Fruit fly (Drosophila melanogaster) whole organism, embryonic: ENCODE results near the gene Noc2.
A peak's percentile ranks its signal among the peaks of the same experiment; 100 is the strongest.

ENCODE experiments used
- Abd-B ChIP-seq: fragments of 200-800 bp; sonication (Bioruptor generic); optimal IDR thresholded peaks from 2 replicates; lab custom pipeline; 2018; ENCODE audit warnings: missing biosample characterization, mild to moderate bottlenecking, missing genetic modification characterization, moderate library complexity
- C15 ChIP-seq: fragments of 200-800 bp; sonication (Bioruptor generic); IDR thresholded peaks from 3 replicates; pipeline ENCODE4 v1.3.6; 2022; ENCODE audit warnings: missing biosample characterization, missing genetic modification characterization
- CG10959 ChIP-seq: fragments of 200-800 bp; sonication (Bioruptor generic); IDR thresholded peaks from 2 replicates; pipeline ENCODE4 v1.3.6; 2022; ENCODE audit warnings: missing biosample characterization, missing genetic modification characterization
- CG11093 ChIP-seq: fragments of 200-800 bp; sonication (Bioruptor generic); IDR thresholded peaks from 3 replicates; pipeline ENCODE4 v1.3.6; 2022; ENCODE audit warnings: missing biosample characterization, missing genetic modification characterization
- CG13123 ChIP-seq: fragments of 200-800 bp; sonication (Bioruptor generic); optimal IDR thresholded peaks from 2 replicates; lab custom pipeline; 2016; ENCODE audit warnings: missing biosample characterization, missing genetic modification characterization
- CG14050 ChIP-seq: fragments of 200-800 bp; sonication (Bioruptor generic); IDR thresholded peaks from 3 replicates; pipeline ENCODE4 v1.3.6; 2022; ENCODE audit warnings: missing biosample characterization, missing genetic modification characterization
- CG15514 ChIP-seq: fragments of 200-800 bp; sonication (Bioruptor generic); optimal IDR thresholded peaks from 3 replicates; lab custom pipeline; 2017; ENCODE audit warnings: missing biosample characterization, missing genetic modification characterization, mild to moderate bottlenecking, moderate library complexity, missing genetic modification reagents
- CG1602 ChIP-seq: fragments of 200-800 bp; sonication (Bioruptor generic); optimal IDR thresholded peaks from 3 replicates; lab custom pipeline; 2016; ENCODE audit warnings: missing biosample characterization, missing genetic modification characterization
- CG16863 ChIP-seq: fragments of 200-800 bp; sonication (Bioruptor generic); optimal IDR thresholded peaks from 3 replicates; lab custom pipeline; 2016; ENCODE audit warnings: missing biosample characterization, missing genetic modification characterization
- CG2120 ChIP-seq: fragments of 200-800 bp; sonication (Bioruptor generic); optimal IDR thresholded peaks from 3 replicates; lab custom pipeline; 2016; ENCODE audit warnings: missing biosample characterization, missing genetic modification characterization
- CG2712 ChIP-seq: fragments of 200-800 bp; optimal IDR thresholded peaks from 3 replicates; lab custom pipeline; 2019; ENCODE audit warnings: missing biosample characterization, mild to moderate bottlenecking, missing genetic modification characterization, moderate library complexity
- CG31224 ChIP-seq: fragments of 200-800 bp; sonication (Bioruptor generic); IDR thresholded peaks from 2 replicates; pipeline ENCODE4 v1.3.6; 2022; ENCODE audit warnings: missing biosample characterization, missing genetic modification characterization
- CG31365 ChIP-seq: fragments of 200-800 bp; sonication (Bioruptor generic); optimal IDR thresholded peaks from 2 replicates; lab custom pipeline; 2018; ENCODE audit warnings: missing biosample characterization, mild to moderate bottlenecking, missing genetic modification characterization
- CG34224 ChIP-seq: fragments of 200-800 bp; sonication (Bioruptor generic); IDR thresholded peaks from 3 replicates; pipeline ENCODE4 v1.3.6; 2022; ENCODE audit warnings: missing biosample characterization, missing genetic modification characterization; ENCODE audit not compliant: partially characterized antibody
- CG4328 ChIP-seq: fragments of 200-800 bp; sonication (Bioruptor generic); optimal IDR thresholded peaks from 3 replicates; lab custom pipeline; 2017; ENCODE audit warnings: missing biosample characterization, missing genetic modification reagents, missing genetic modification characterization
- CG5953 ChIP-seq: fragments of 200-800 bp; sonication (Bioruptor generic); IDR thresholded peaks from 2 replicates; pipeline ENCODE4 v1.3.6; 2022; ENCODE audit warnings: missing biosample characterization, missing genetic modification characterization
- CG6254 ChIP-seq: fragments of 200-800 bp; sonication (Bioruptor generic); optimal IDR thresholded peaks from 3 replicates; lab custom pipeline; 2017; ENCODE audit warnings: mild to moderate bottlenecking, missing biosample characterization, missing genetic modification reagents, missing genetic modification characterization
- CG8924 ChIP-seq: fragments of 200-800 bp; optimal IDR thresholded peaks from 3 replicates; lab custom pipeline; 2019; ENCODE audit warnings: missing biosample characterization, mild to moderate bottlenecking, missing genetic modification characterization, moderate library complexity
- Ets65A ChIP-seq: fragments of 200-800 bp; sonication (Bioruptor generic); peaks from one replicate; lab custom pipeline; 2016; ENCODE audit warnings: missing biosample characterization, missing genetic modification characterization
- Ets97D ChIP-seq: fragments of 200-800 bp; sonication (Bioruptor generic); optimal IDR thresholded peaks from 3 replicates; lab custom pipeline; 2016; ENCODE audit warnings: missing biosample characterization, missing genetic modification characterization
- HLH54F ChIP-seq: fragments of 200-800 bp; sonication (Bioruptor generic); optimal IDR thresholded peaks from 3 replicates; lab custom pipeline; 2016; ENCODE audit warnings: missing biosample characterization, missing genetic modification characterization
- HmgZ ChIP-seq: fragments of 200-800 bp; sonication (Bioruptor generic); optimal IDR thresholded peaks from 2 replicates; lab custom pipeline; 2018; ENCODE audit warnings: missing biosample characterization, mild to moderate bottlenecking, missing genetic modification characterization
- Kr ChIP-seq: fragments of 200-800 bp; sonication (Bioruptor generic); optimal IDR thresholded peaks from 2 replicates; lab custom pipeline; 2017; ENCODE audit warnings: missing biosample characterization, mild to moderate bottlenecking, missing genetic modification characterization
- NFAT ChIP-seq: fragments of 200-800 bp; sonication (Bioruptor generic); IDR thresholded peaks from 2 replicates; pipeline ENCODE4 v1.3.6; 2022; ENCODE audit warnings: missing biosample characterization, missing genetic modification characterization
- Oaz ChIP-seq: fragments of 200-800 bp; sonication (Bioruptor generic); IDR thresholded peaks from 2 replicates; pipeline ENCODE4 v1.3.6; 2022; ENCODE audit warnings: missing biosample characterization, missing genetic modification characterization
- PHDP ChIP-seq: fragments of 200-800 bp; sonication (Bioruptor generic); optimal IDR thresholded peaks from 3 replicates; lab custom pipeline; 2018; ENCODE audit warnings: missing biosample characterization, mild to moderate bottlenecking, missing genetic modification characterization, moderate library complexity
- TFAM ChIP-seq: fragments of 200-800 bp; sonication (Bioruptor generic); optimal IDR thresholded peaks from 2 replicates; lab custom pipeline; 2017; ENCODE audit warnings: missing biosample characterization, missing genetic modification characterization, inconsistent platforms
- amos ChIP-seq: fragments of 200-800 bp; sonication (Bioruptor generic); IDR thresholded peaks from 2 replicates; pipeline ENCODE4 v1.3.6; 2022; ENCODE audit warnings: missing biosample characterization, missing genetic modification characterization; ENCODE audit not compliant: partially characterized antibody
- aop ChIP-seq: fragments of 200-800 bp; sonication (Bioruptor generic); IDR thresholded peaks from 2 replicates; pipeline ENCODE4 v1.3.6; 2022; ENCODE audit warnings: missing biosample characterization, missing genetic modification characterization
- ara ChIP-seq: fragments of 200-800 bp; sonication (Bioruptor generic); IDR thresholded peaks from 2 replicates; pipeline ENCODE4 v1.3.6; 2022; ENCODE audit warnings: missing biosample characterization, missing genetic modification characterization
- cas ChIP-seq: fragments of 200-800 bp; sonication (Bioruptor generic); IDR thresholded peaks from 2 replicates; pipeline ENCODE4 v1.3.6; 2022; ENCODE audit warnings: missing biosample characterization, missing genetic modification characterization
- cato ChIP-seq: fragments of 200-800 bp; sonication (Bioruptor generic); optimal IDR thresholded peaks from 2 replicates; lab custom pipeline; 2016; ENCODE audit warnings: missing biosample characterization, missing genetic modification characterization, borderline replicate concordance
- disco-r ChIP-seq: fragments of 200-800 bp; sonication (Bioruptor generic); optimal IDR thresholded peaks from 2 replicates; lab custom pipeline; 2016; ENCODE audit warnings: missing biosample characterization, missing genetic modification characterization
- dmrt11E ChIP-seq: fragments of 200-800 bp; sonication (Bioruptor generic); optimal IDR thresholded peaks from 3 replicates; lab custom pipeline; 2018; ENCODE audit warnings: missing biosample characterization, mild to moderate bottlenecking, missing genetic modification characterization, moderate library complexity
- exex ChIP-seq: fragments of 200-800 bp; sonication (Bioruptor generic); optimal IDR thresholded peaks from 4 replicates; lab custom pipeline; 2018; ENCODE audit warnings: missing biosample characterization, mild to moderate bottlenecking, missing genetic modification characterization, moderate library complexity
- fd3F ChIP-seq: fragments of 200-800 bp; sonication (Bioruptor generic); optimal IDR thresholded peaks from 2 replicates; lab custom pipeline; 2018; ENCODE audit warnings: missing biosample characterization, mild to moderate bottlenecking, missing genetic modification characterization, moderate library complexity
- fru ChIP-seq: fragments of >200 bp; optimal IDR thresholded peaks from 2 replicates; lab custom pipeline; 2017
- gce ChIP-seq: fragments of 200-800 bp; sonication (Bioruptor generic); IDR thresholded peaks from 3 replicates; pipeline ENCODE4 v1.3.6; 2022; ENCODE audit warnings: missing biosample characterization, missing genetic modification characterization
- gcm2 ChIP-seq: fragments of 200-800 bp; sonication (Bioruptor generic); optimal IDR thresholded peaks from 2 replicates; lab custom pipeline; 2016; ENCODE audit warnings: missing biosample characterization, missing genetic modification characterization
- hb ChIP-seq: fragments of 200-800 bp; sonication (Bioruptor generic); IDR thresholded peaks from 3 replicates; pipeline ENCODE4 v1.3.6; 2022; ENCODE audit warnings: missing biosample characterization, missing genetic modification characterization; ENCODE audit not compliant: partially characterized antibody
- jing ChIP-seq: fragments of 200-800 bp; sonication (Bioruptor generic); optimal IDR thresholded peaks from 2 replicates; lab custom pipeline; 2018; ENCODE audit warnings: missing biosample characterization, mild to moderate bottlenecking, missing genetic modification characterization
- mld ChIP-seq: fragments of 200-800 bp; sonication (Bioruptor generic); IDR thresholded peaks from 3 replicates; pipeline ENCODE4 v1.3.6; 2022; ENCODE audit warnings: missing biosample characterization, missing genetic modification characterization; ENCODE audit not compliant: partially characterized antibody
- run ChIP-seq: fragments of 200-800 bp; sonication (Bioruptor generic); optimal IDR thresholded peaks from 3 replicates; lab custom pipeline; 2018; ENCODE audit warnings: missing biosample characterization, mild to moderate bottlenecking, missing genetic modification characterization
- schlank ChIP-seq: fragments of 200-800 bp; sonication (Bioruptor generic); optimal IDR thresholded peaks from 2 replicates; lab custom pipeline; 2018; ENCODE audit warnings: missing biosample characterization, mild to moderate bottlenecking, missing genetic modification characterization
- sob ChIP-seq: fragments of 200-800 bp; sonication (Bioruptor generic); IDR thresholded peaks from 2 replicates; pipeline ENCODE4 v1.3.6; 2022; ENCODE audit warnings: missing biosample characterization, missing genetic modification characterization
- sr ChIP-seq: fragments of 200-800 bp; sonication (Bioruptor generic); IDR thresholded peaks from 3 replicates; pipeline ENCODE4 v1.3.6; 2022; ENCODE audit warnings: missing biosample characterization, missing genetic modification characterization
- stwl ChIP-seq: fragments of 200-800 bp; sonication (Bioruptor generic); optimal IDR thresholded peaks from 3 replicates; lab custom pipeline; 2018; ENCODE audit warnings: missing biosample characterization, mild to moderate bottlenecking, missing genetic modification characterization, moderate library complexity
- twi ChIP-seq: fragments of 200-800 bp; optimal IDR thresholded peaks from 2 replicates; lab custom pipeline; 2019; ENCODE audit warnings: missing biosample characterization, mild to moderate bottlenecking, missing genetic modification characterization, moderate library complexity
- tx ChIP-seq: fragments of 200-800 bp; sonication (Bioruptor generic); optimal IDR thresholded peaks from 2 replicates; lab custom pipeline; 2016; ENCODE audit warnings: missing biosample characterization, missing genetic modification characterization
- vfl ChIP-seq: fragments of 200-800 bp; sonication (Bioruptor generic); optimal IDR thresholded peaks from 2 replicates; lab custom pipeline; 2016; ENCODE audit warnings: missing biosample characterization, missing genetic modification characterization
- vvl ChIP-seq: fragments of 200-800 bp; sonication (Bioruptor generic); IDR thresholded peaks from 2 replicates; pipeline ENCODE4 v1.3.6; 2022; ENCODE audit warnings: missing biosample characterization, missing genetic modification characterization

Gene Noc2

dm6 chr2L:21163311-21163842, at the start of gene Noc2 (continued):
- TF ChIP-seq schlank (tag; lab: Kevin White, UChicago) = no peak
- no peak for TF ChIP-seq PHDP (tag; lab: Kevin White, UChicago)
- TF ChIP-seq cas = no peak
- TF ChIP-seq HmgZ (tag; lab: Kevin White, UChicago) = peak; percentile 46
- TF ChIP-seq CG2712 (tag; lab: Kevin White, UChicago) = peak; percentile 64
- TF ChIP-seq ara (GFP tag; lab: Robert Waterston, UW) = no peak
- TF ChIP-seq jing (GFP tag; lab: Kevin White, UChicago) = no peak
- TF ChIP-seq vfl (GFP tag; lab: Kevin White, UChicago) = no peak
- peak; percentile 24 for TF ChIP-seq CG1602 (GFP tag; lab: Kevin White, UChicago)
- 0 out of 3 replicates have a peak, but pooled peaks have one; percentile 2 for TF ChIP-seq CG34224 (GFP tag; lab: Robert Waterston, UW)
- TF ChIP-seq CG31365 (tag; lab: Kevin White, UChicago) = no peak
- TF ChIP-seq tx = no peak
- peak; percentile 20; the same call in 1 of the 2 replicates for TF ChIP-seq vvl (GFP tag; lab: Robert Waterston, UW)
- TF ChIP-seq aop = no peak
- TF ChIP-seq CG4328 (GFP tag; lab: Kevin White, UChicago) = peak; percentile 58
- TF ChIP-seq mld (GFP tag; lab: Robert Waterston, UW) = no peak
- peak; percentile 37 for TF ChIP-seq CG15514 (GFP tag; lab: Kevin White, UChicago)
- TF ChIP-seq CG31224 = no peak
- TF ChIP-seq sob (GFP tag; lab: Robert Waterston, UW) = no peak; the same call in 1 of the 2 replicates
- no peak for TF ChIP-seq CG13123
- TF ChIP-seq Ets65A = peak; percentile 74
- peak; percentile 29 for TF ChIP-seq fd3F
- peak; percentile 30 for TF ChIP-seq Ets97D (GFP tag; lab: Kevin White, UChicago)
- no peak for TF ChIP-seq TFAM (GFP tag; lab: Kevin White, UChicago)
- TF ChIP-seq CG14050 = no peak
- TF ChIP-seq fru = no peak
- peak; percentile 58 for TF ChIP-seq CG2120
- peak; percentile 2 for TF ChIP-seq twi (tag; lab: Kevin White, UChicago)
- TF ChIP-seq gce (GFP tag; lab: Robert Waterston, UW) = no peak
- no peak for TF ChIP-seq CG16863
- TF ChIP-seq CG5953 (GFP tag; lab: Robert Waterston, UW) = no peak
- no peak for TF ChIP-seq sr (GFP tag; lab: Robert Waterston, UW)
- peak; percentile 4; the same call in 1 of the 2 replicates for TF ChIP-seq amos (GFP tag; lab: Robert Waterston, UW)
- no peak for TF ChIP-seq Oaz
- no peak for TF ChIP-seq gcm2
- no peak for TF ChIP-seq cato (GFP tag; lab: Kevin White, UChicago)
- peak; percentile 36 for TF ChIP-seq dmrt11E
- TF ChIP-seq HLH54F = peak; percentile 29
- no peak for TF ChIP-seq C15 (GFP tag; lab: Robert Waterston, UW)
- no peak for TF ChIP-seq CG6254 (GFP tag; lab: Kevin White, UChicago)
- no peak for TF ChIP-seq stwl (tag; lab: Kevin White, UChicago)
- no peak for TF ChIP-seq Kr
- no peak for TF ChIP-seq CG10959
- TF ChIP-seq run (tag; lab: Kevin White, UChicago) = no peak
- TF ChIP-seq exex (tag; lab: Kevin White, UChicago) = no peak
- TF ChIP-seq hb (GFP tag; lab: Robert Waterston, UW) = no peak
- peak; percentile 62; the same call in 1 of the 3 replicates for TF ChIP-seq CG11093 (GFP tag; lab: Robert Waterston, UW)
- TF ChIP-seq disco-r (GFP tag; lab: Kevin White, UChicago) = no peak
- TF ChIP-seq CG8924 (tag; lab: Kevin White, UChicago) = peak; percentile 50
- TF ChIP-seq Abd-B (GFP tag; lab: Kevin White, UChicago) = peak; percentile 54
- peak; percentile 44; the same call in 1 of the 2 replicates for TF ChIP-seq NFAT (GFP tag; lab: Robert Waterston, UW)
